Worm (Caenorhabditis elegans): Measurements from ENCODE around the gene mex-1.
A peak's percentile ranks its signal among the peaks of the same experiment; 100 is the strongest.

mex-1 gene

ce11 chrII:11967507-11968127 is 820 bp upstream of the mex-1 start, which contains the start of gene W03C9.5 (continued):
- TF ChIP-seq ces-1 (GFP tag; optimal IDR thresholded peaks at IDR 0.05) (no peak), C16A3.4 (tag; optimal IDR thresholded peaks at IDR 0.05) (peak; percentile 97), efl-1 (optimal IDR thresholded peaks at IDR 0.05) (peak; percentile 88 to 93), efl-1 (GFP tag; optimal IDR thresholded peaks at IDR 0.05 in 1 of 2) (peak; percentile 79 to 98), pax-3 (tag; optimal IDR thresholded peaks at IDR 0.05) (peak; percentile 96), aha-1 (tag; optimal IDR thresholded peaks at IDR 0.05) (peak; percentile 17), nhr-237 (tag; optimal IDR thresholded peaks at IDR 0.05) (peak; percentile 89), fkh-8 (tag; optimal IDR thresholded peaks at IDR 0.05) (peak; percentile 99), blmp-1 (tag; optimal IDR thresholded peaks at IDR 0.05) (peak; percentile 77), C34B4.2 (tag; optimal IDR thresholded peaks at IDR 0.05) (no peak), snu-23 (GFP tag; optimal IDR thresholded peaks at IDR 0.05) (peak; percentile 98), nhr-12 (tag; optimal IDR thresholded peaks at IDR 0.05) (no peak), skn-1 (tag; optimal IDR thresholded peaks at IDR 0.05) (peak; percentile 95), egl-27 (tag; optimal IDR thresholded peaks at IDR 0.05) (peak; percentile 3 to 31), aly-2 (tag; optimal IDR thresholded peaks at IDR 0.05) (peak; percentile 68), fkh-4 (tag; optimal IDR thresholded peaks at IDR 0.05; ENCODE audit: borderline replicate concordance) (peak; percentile 46), sox-4 (tag; optimal IDR thresholded peaks at IDR 0.05) (peak; percentile 72), lsy-2 (tag; optimal IDR thresholded peaks at IDR 0.05) (peak; percentile 92 to 96), hpl-2 (GFP tag; optimal IDR thresholded peaks at IDR 0.05) (peak; percentile 82), elt-3 (tag; optimal IDR thresholded peaks at IDR 0.05) (peak in 3 of 6 experiments; percentile 36 to 88 (median 82)), nhr-90 (tag; optimal IDR thresholded peaks at IDR 0.05; ENCODE audit: poor library complexity) (peak; percentile 94), efl-3 (GFP tag; optimal IDR thresholded peaks at IDR 0.05) (no peak), mdl-1 (tag; optimal IDR thresholded peaks at IDR 0.05) (peak in 1 of 2 experiments; percentile 98), lin-39 (tag; optimal IDR thresholded peaks at IDR 0.05) (no peak), pag-3 (tag; optimal IDR thresholded peaks at IDR 0.05; ENCODE audit: borderline replicate concordance, insufficient read depth) (peak; percentile 70), dsc-1 (tag; optimal IDR thresholded peaks at IDR 0.05) (peak; percentile 92), nhr-71 (tag; optimal IDR thresholded peaks at IDR 0.05) (peak; percentile 98), ama-1 (optimal IDR thresholded peaks at IDR 0.05) (peak; percentile 19), unc-62 (GFP tag; optimal IDR thresholded peaks at IDR 0.05) (no peak), unc-86 (tag; optimal IDR thresholded peaks at IDR 0.05) (peak; percentile 92), ceh-88 (GFP tag; IDR thresholded peaks at IDR 0.05) (peak; percentile 93), ceh-8 (GFP tag; optimal IDR thresholded peaks at IDR 0.05) (peak; percentile 84), elt-2 (tag; optimal IDR thresholded peaks at IDR 0.05) (peak; percentile 78), tbx-2 (tag; optimal IDR thresholded peaks at IDR 0.05) (peak; percentile 95), vab-15 (tag; optimal IDR thresholded peaks at IDR 0.05) (peak; percentile 97), ztf-11 (tag; optimal IDR thresholded peaks at IDR 0.05) (peak in 1 of 2 experiments; percentile 91), ets-5 (GFP tag; IDR thresholded peaks at IDR 0.05) (no peak), lin-35 (GFP tag; optimal IDR thresholded peaks at IDR 0.05) (peak; percentile 89 to 94), alr-1 (tag; optimal IDR thresholded peaks at IDR 0.05; ENCODE audit: borderline replicate concordance) (no peak), unc-130 (tag; optimal IDR thresholded peaks at IDR 0.05) (peak; percentile 87), nhr-11 (tag; optimal IDR thresholded peaks at IDR 0.05) (peak; percentile 64), Y116A8C.19 (tag; optimal IDR thresholded peaks at IDR 0.05; ENCODE audit: borderline replicate concordance) (no peak), nhr-84 (tag; optimal IDR thresholded peaks at IDR 0.05) (peak; percentile 51), irx-1 (tag; optimal IDR thresholded peaks at IDR 0.05) (peak; percentile 75), ztf-4 (tag; optimal IDR thresholded peaks at IDR 0.05) (peak; percentile 82), lir-3 (tag; optimal IDR thresholded peaks at IDR 0.05; ENCODE audit: poor library complexity) (peak; percentile 94), pqm-1 (tag; optimal IDR thresholded peaks at IDR 0.05) (no peak), zip-4 (GFP tag; optimal IDR thresholded peaks at IDR 0.05) (peak; percentile 38), fkh-10 (GFP tag; optimal IDR thresholded peaks at IDR 0.05) (peak; percentile 58)
